Fruit fly (Drosophila melanogaster): ENCODE data around the gene CG42821.

DNA sequence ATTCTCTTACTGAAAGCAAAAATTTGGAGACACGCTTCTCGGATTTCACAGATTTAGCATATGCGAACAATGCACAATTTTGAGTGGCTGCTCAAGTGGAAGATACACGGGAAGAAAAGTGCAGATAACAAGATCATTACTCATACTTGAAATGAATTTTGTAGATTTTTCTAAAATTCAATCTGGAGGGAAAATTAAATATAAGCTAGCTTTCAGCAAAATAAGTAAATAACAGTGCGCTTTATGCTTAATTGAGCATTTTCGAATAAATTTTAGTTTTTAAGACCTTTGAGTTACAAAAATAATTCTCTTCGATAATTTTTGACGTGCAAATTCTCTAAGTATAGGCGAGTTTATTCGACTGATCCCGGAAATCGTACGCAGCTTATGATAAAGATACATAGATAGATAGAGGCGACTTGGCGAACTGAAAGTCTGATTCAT lies 12.2 kb upstream of the CG42821 start:
- TF ChIP-seq CTCF (optimal IDR thresholded peaks at IDR 0.05) (no peak), CG8478 (optimal IDR thresholded peaks at IDR 0.05) (no peak)
